Worm (Caenorhabditis elegans) whole organism, midembryonic: ENCODE measurements around the gene BE0003N10.1.
A peak's percentile ranks its signal among the peaks of the same experiment; 100 is the strongest.

Source experiments
- T22C8.4 ChIP-seq: fragments of 200-800 bp; sonication (Bioruptor generic); IDR thresholded peaks from 2 replicates; pipeline ENCODE4 v1.3.6; 2022; ENCODE audit warnings: missing genetic modification characterization, missing compliant biosample characterization
- cog-1 ChIP-seq: sonication (generic microtip); optimal IDR thresholded peaks from 2 replicates; lab custom pipeline; 2016; ENCODE audit warnings: missing genetic modification characterization, missing compliant biosample characterization
- flt-1 ChIP-seq: fragments of 200-800 bp; sonication (Bioruptor generic); IDR thresholded peaks from 2 replicates; pipeline ENCODE4 v1.3.6; 2022; ENCODE audit warnings: missing genetic modification characterization, missing compliant biosample characterization
- ref-1 ChIP-seq: fragments of 200-800 bp; sonication (Bioruptor generic); conservative IDR thresholded peaks from 2 replicates; pipeline ENCODE4 v1.3.6; 2022; ENCODE audit warnings: missing genetic modification reagents, missing genetic modification characterization, missing compliant biosample characterization
- tab-1 ChIP-seq: fragments of 200-800 bp; sonication (Bioruptor generic); IDR thresholded peaks from 2 replicates; pipeline ENCODE4 v1.3.6; 2022; ENCODE audit warnings: missing genetic modification characterization, missing compliant biosample characterization
- ztf-23 ChIP-seq: fragments of 200-800 bp; sonication (Bioruptor generic); IDR thresholded peaks from 2 replicates; pipeline ENCODE4 v1.3.6; 2022; ENCODE audit warnings: missing genetic modification reagents, missing genetic modification characterization, missing compliant biosample characterization
- ztf-29 ChIP-seq: fragments of 200-800 bp; sonication (Bioruptor generic); IDR thresholded peaks from 2 replicates; pipeline ENCODE4 v1.3.6; 2022; ENCODE audit warnings: missing genetic modification reagents, missing genetic modification characterization, missing compliant biosample characterization

- TF ChIP-seq ztf-23 (GFP tag; lab: Robert Waterston, UW) (no peak), T22C8.4 (GFP tag; lab: Robert Waterston, UW) (peak; percentile 69), tab-1 (GFP tag; lab: Robert Waterston, UW) (no peak), flt-1 (GFP tag; lab: Robert Waterston, UW) (no peak), ref-1 (GFP tag; lab: Robert Waterston, UW) (no peak), ztf-29 (no peak), cog-1 (tag; lab: Kevin White, UChicago) (no peak)
Observed at ce11 chrIII:1084971-1085370, 47.7 kb downstream of the BE0003N10.1 start.
